Fruit fly (Drosophila melanogaster) whole organism, larva: ENCODE measurements around the gene Ir75d.

Source experiments
- noc ChIP-seq: fragments of 200-800 bp; sonication (Bioruptor generic); optimal IDR thresholded peaks from 3 replicates; lab custom pipeline; 2019; ENCODE audit warnings: missing biosample characterization, mild to moderate bottlenecking, missing genetic modification characterization, moderate library complexity

The Ir75d gene

DNA sequence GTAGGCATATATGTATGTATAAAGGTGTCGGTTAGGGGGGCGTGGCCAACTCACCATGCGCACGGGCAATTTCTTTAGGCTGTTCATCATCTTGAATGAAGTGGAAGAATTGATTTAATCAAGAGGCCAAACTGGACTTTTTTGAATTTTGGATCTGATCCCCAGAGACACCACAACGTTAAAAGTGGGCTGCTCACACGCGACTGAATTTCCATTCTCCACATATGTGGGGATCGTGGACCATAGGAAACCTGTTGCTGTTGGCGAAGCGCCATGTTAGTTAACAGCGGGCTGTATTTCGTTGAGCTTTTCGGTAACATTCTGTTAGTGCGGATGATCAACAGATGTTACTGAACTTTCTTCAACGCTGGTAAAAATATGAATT is 12.9 kb downstream of the Ir75d start, which contains the start of gene CG3902:
Gene CG3902 (minus strand): TSS at position 208 of the 385 bp plus-strand sequence.
- peak; percentile 51 for TF ChIP-seq noc

DNA sequence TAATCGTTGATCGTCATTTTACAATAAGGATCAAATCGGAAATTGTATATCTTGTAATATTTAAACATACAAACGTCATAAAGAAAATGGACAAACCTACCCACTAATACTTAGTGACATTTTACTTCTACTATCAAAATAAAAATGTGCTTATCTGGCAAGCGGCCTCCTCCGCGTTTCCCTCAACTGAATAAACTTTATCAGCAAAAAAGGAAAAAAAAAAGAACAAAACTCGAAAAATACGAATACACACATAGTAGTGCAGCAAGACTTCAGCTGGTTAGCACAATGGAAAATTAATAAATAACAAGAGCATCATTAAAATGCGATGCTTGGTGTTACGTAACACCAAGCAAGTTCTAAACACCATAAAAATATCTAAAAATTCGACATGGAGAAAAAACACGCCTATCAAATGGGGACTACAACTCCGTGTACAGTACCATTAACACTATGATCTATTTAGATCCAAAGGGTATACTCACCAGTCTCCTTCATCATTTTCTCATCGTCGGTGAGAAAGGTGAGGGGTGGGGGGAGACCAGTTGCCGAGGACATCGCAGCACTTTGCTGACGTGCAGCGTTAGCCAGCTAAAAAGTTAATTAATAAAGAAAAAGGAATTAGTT is 13.4 kb downstream of the Ir75d start:
- no peak for TF ChIP-seq noc

DNA sequence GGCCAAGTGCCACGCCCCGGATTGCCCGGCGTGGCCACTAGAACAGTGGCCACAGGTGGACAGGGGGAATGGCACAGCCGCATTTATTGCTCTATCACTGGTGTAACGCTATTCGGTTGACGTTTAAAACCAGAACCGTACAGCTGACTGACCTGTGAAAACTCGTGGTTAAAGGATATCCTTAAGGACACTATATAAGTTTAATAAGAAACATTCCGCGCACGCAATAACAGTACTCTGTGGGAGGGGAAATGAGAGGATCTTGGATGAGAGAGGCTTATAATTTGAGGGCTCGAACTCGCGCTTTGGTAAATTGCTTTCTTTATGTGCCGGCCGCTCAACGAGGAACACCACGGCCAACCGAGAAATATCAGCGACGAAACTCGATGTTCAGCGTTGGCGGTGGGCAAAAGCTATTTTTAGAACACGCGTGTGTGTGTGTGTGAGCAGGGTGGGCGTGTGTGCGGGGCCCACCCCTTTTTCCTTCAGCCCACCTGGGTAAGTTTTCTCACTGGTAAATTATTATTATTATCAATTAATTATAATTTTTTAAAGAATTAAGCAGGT is 14.6 kb downstream of the Ir75d start:
- TF ChIP-seq noc, result no peak

DNA sequence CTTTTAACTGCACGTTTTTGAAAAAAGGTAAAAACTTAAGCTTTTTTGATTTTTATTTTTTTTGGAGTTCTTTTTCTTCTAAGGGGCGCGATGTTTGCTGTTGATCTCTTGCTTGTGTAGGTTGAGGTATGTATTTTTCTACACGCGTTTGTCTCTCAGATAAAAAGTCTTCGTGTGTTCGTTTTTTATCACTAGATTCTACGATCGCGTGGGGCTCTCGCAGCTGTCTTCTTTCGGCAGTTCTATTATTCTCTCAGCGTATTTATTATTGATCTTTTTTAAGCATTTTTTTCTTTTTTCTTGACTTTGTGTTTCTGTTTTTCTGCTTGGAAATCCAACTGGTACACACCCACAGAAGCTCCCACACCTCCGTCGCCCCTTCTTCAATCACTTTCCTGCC is 15.9 kb downstream of the Ir75d start:
- peak; percentile 24 for TF ChIP-seq noc

DNA sequence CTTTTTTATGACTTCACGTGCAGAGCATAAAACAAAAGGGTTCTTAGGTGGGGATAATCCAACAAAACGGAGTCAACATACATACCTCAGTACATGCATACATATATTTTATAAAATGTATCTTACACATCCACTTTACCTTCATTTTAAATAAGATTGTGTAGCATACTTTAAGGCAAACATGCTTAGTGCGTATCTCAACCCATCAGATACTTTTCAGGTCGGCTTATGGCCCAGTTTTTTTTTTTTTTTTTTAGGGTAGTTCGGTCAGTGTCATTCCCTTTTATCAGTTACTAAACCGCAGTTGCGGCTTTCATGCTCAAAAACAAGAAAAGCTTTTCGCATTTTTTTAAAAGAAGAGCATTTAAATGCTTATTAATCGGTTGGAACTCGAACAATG is 19.0 kb downstream of the Ir75d start, which contains the start of gene NijB:
Gene NijB (plus strand): TSS at position 398 of the 400 bp plus-strand sequence.
- no peak for TF ChIP-seq noc

DNA sequence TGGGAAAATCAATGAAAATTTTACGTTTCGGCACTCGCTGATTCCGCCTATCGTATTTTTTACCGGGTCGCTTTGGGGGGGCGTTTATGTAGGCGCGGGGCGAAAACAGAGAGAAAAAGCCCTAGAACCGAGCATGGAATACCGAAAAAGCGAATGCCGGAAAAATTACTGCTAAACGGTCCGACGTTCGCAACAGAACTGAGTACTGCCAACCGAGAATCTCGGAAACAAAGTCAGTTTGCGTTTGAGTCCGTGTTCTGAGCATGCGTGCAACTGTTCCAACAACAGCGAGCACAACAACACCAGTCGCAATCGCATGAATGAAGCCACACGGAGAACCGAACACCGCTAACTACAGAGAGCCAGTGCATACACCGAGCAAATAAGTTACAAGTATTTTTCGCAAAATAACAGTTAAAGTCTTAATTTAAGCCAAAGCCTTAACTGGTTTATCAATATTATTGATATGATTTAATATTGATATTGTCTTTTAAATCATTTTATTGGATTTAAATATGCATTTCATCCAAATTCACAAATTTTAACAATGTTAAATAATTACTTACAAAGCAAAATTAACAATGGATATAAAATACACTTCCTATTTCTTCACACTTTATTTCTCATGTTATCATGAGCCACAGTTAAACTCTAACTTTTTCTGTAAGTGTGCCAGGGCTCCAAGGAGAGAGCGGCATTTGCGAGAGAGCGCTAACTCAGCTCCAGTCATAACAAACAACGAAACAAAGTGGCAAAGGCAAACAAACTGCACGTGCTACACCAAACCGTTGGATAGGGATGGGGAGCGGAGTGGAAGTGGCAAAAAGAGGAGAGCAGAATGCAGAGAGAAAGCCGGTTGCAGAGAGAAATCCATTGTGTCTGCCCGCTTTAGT is 20.5 kb downstream of the Ir75d start, which contains the start of gene CG3961:
Gene CG3961 (minus strand): TSS at position 201 of the 893 bp plus-strand sequence.
- peak; percentile 78 for TF ChIP-seq noc

DNA sequence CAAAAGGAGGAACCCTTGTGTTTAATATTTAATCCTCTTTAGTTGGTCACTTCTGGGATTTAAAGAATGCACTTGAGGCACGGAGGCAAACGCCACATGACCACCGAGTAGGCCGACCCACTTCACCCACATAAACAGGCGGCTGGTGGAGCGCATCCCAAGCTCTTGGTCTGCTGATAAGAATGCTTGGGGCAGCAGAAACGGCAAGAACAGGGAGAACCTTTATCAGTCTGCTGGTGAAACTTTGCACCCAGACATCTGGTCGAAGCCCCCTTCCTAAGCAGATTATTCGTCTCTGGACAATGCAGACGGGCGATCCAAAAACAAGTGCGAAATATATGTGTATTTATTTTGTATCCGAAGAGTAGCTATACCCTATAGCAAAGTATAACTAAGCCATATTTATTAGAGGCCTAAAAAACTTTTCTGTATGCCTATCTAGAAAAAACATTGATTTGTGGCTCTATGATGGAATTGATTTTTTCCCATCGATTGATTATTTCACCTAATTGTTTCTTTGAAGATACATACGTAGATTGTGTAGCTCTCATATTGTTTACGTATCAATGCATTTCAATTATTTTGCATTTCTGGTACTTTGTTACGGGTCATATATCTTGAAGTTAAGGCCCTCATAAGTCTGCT is 21.6 kb downstream of the Ir75d start:
- no peak for TF ChIP-seq noc

DNA sequence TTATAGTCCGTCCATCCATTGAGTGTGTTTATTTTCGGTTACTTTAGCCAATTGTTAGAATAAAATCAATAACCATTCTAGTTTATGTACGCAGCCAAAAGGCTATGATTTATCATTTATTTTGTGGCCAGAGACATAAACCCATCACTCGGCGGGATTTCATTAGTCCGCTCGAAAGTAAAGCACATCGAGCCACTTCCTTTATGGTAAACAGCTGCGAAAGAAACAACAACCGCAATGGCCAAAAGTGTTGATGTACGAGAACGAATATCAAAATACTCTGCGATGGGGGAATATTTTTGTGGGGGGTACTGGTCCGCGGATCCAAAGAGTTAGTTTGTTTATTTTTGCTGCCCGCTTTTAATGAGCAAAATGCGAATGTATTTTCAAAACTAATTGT is 29.4 kb downstream of the Ir75d start:
- TF ChIP-seq noc, result no peak

DNA sequence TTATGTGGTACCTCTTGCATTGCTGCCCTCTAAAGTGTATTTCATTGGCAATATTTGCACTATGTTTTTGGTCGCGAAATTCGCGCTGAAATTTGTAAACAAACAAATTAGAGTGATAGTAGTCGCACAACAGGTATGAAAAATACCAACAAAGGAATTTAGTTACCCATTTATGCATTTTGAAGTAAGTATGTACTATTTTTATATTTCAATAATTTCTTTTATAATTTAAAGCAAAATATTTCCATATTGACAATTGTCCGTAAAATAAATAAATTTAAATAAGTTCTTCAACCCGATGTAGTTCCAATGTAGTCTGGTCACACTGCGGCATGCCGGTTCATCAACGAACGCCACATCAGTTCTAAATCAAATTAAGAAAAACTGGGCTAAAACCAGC is 38.5 kb downstream of the Ir75d start, which contains the start of the genes Rad9 and Uggt:
Gene Rad9 (minus strand): TSS at position 114 of the 400 bp plus-strand sequence.
Gene Uggt (plus strand): TSS at position 308 of the 400 bp plus-strand sequence.
- TF ChIP-seq noc, result no peak

DNA sequence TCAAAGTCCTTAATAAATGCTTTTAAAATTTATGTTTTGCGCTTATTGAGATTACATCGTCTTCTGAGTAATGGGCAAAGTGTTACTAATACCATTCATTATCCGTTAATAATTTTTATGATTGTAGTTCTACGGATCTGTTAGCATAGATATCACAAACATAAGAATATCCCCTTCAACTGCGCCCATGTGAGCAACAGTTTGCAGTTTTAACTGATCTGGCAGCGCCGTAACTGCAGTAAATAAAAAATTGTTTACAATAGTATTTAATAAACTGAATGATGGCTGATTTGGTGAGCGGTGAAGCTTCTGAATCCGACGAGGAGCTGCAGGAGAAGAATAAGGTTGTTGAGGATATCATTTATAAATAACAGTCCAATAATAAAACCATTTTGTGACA is 41.0 kb downstream of the Ir75d start, which contains the start of gene Blos3:
Gene Blos3 (plus strand): TSS at position 198 of the 400 bp plus-strand sequence.
- no peak for TF ChIP-seq noc

DNA sequence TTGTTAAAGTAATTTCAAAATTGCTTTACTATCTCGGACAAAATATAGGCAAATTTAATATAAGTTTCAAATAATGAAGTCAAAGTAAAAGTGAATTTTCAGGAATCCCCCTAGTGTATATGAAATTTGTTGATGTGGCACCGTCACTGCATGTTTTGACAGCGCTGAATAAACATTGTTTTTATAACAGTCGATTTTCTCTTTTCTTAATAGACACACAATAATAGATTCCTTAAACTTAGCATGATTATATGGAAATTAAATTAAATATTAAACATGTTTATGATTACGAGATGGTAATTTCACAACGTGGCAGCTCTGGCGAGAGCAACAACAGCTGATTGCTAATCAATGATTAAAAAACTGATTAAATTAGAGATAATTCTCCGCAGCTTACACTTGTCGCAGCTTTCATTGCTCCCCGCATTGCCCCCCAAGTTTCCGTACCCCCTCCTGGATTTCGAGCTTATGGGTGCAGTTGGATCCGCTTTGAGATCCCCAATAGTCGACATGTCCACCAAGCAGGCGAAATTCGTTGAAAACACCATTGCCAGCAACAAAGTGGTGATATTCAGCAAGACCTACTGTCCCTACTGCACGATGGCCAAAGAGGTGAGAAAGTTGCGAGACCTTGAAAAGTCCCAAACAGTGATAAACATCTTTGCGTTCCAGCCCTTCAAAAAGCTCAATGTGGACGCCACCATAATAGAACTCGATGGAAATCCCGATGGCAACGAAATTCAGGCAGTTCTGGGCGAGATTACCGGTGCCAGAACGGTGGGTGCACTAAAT is 41.8 kb downstream of the Ir75d start, which contains the start of gene Grx1:
Gene Grx1 (plus strand): TSS at position 196 of the 792 bp plus-strand sequence.
- peak; percentile 56 for TF ChIP-seq noc

DNA sequence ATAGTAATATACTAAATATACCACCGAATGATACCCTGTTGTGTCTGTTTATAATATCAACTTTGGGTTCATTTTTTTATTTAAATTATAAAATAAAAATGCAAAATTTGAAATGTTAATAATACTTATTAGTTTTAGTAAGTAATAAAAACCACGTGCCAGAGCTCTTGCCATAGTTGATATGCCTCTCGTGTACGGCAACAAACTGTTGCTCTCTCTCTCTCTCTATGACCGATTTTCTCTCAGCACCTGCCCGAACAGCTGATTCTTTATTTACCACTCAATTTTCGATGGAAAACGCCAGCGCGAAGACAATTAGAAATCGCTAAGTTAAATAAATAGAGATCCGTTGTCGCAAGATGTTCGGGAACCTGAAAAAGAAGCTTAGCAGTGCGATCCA is 43.5 kb downstream of the Ir75d start, which contains the start of gene Dysb:
Gene Dysb (plus strand): TSS at position 251 of the 400 bp plus-strand sequence.
- peak; percentile 88 for TF ChIP-seq noc

DNA sequence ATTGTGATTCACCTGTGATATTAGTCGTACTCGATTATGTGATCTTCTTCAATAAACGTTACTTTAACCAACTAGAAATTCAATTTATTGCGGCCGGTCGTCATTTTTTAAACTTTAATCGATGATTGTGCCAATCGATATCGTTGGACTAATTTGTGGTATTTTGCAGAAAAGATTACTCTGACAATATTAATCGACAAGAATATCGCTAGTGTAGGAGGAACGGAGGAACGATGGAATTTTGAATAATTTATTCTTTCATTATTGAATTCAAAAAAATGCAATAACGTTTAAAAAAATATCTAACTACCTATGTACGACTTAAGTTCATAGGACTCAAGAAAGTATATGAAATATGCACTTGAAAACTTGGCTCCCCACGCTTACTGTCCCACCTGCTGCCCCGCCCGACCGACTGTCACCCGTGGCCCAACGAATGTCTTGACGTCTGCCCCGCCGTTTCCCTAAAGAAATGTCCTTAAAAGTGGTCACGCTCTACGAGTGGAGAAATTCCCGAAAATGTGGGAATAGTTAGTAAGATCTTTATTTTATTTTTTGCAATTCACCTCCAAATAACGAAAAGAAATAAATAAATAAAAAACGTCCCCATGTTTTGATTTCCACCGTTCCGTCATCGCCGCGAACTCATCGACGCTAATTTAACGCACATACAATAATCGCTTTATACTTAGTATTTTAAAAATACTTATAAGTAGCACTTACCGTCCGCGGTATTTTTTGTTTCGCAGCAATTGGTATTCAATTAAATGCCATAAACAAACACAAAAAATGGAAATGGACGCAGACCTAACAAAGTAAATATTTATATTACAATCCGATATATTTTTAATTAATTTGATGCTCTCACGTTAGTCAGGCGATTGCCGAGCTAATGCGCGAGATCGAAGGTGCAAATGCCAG is 45.3 kb downstream of the Ir75d start, which contains the start of gene CG14074:
Gene CG14074 (plus strand): TSS at position 779 of the 921 bp plus-strand sequence.
- TF ChIP-seq noc, result no peak

DNA sequence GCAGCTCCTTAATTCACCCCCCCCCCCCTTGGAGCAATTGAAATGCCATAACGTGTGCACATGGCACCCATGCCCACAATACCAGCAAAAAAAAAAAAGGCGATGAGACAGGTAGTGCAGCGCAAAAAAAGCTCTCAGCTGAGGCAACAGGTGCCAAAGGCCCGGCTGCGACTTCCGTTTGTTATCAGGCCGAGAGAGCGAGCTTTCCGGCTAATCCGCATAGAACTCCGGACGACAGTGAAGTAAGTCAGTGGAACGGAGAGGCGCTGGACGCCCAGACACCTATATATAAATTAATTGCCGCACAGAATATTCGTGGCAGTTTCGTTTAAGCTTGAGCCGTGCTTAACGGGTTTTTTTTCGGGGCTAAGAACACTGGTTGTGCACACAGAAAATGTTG is 47.7 kb downstream of the Ir75d start, which contains the start of gene CG6865:
Gene CG6865 (plus strand): TSS at position 321 of the 400 bp plus-strand sequence.
- TF ChIP-seq noc, result no peak
